Fruit fly (Drosophila melanogaster) whole organism, embryonic: ENCODE results near the gene SK.

Source experiments
- Antp ChIP-seq: fragments of 200-800 bp; sonication (Bioruptor generic); optimal IDR thresholded peaks from 3 replicates; lab custom pipeline; 2016; ENCODE audit warnings: missing biosample characterization, missing genetic modification characterization
- CG10959 ChIP-seq: fragments of 200-800 bp; sonication (Bioruptor generic); IDR thresholded peaks from 2 replicates; pipeline ENCODE4 v1.3.6; 2022; ENCODE audit warnings: missing biosample characterization, missing genetic modification characterization
- CG11695 ChIP-seq: fragments of 200-800 bp; sonication (Bioruptor generic); IDR thresholded peaks from 3 replicates; pipeline ENCODE4 v1.3.6; 2022; ENCODE audit warnings: missing biosample characterization, missing genetic modification characterization
- CG11696 ChIP-seq: fragments of 200-800 bp; sonication (Bioruptor generic); IDR thresholded peaks from 2 replicates; pipeline ENCODE4 v1.3.6; 2022; ENCODE audit warnings: missing biosample characterization, missing genetic modification characterization
- CG13775 ChIP-seq: fragments of 200-800 bp; sonication (Bioruptor generic); optimal IDR thresholded peaks from 3 replicates; lab custom pipeline; 2017; ENCODE audit warnings: missing biosample characterization, mild to moderate bottlenecking, missing genetic modification characterization
- CG13894 ChIP-seq: fragments of 200-800 bp; sonication (Bioruptor generic); optimal IDR thresholded peaks from 3 replicates; lab custom pipeline; 2018; ENCODE audit warnings: missing biosample characterization, mild to moderate bottlenecking, missing genetic modification characterization, moderate library complexity
- CG1529 ChIP-seq: fragments of 200-800 bp; sonication (Bioruptor generic); optimal IDR thresholded peaks from 3 replicates; lab custom pipeline; 2018; ENCODE audit warnings: missing biosample characterization, missing genetic modification characterization
- CG15479 ChIP-seq: fragments of 200-800 bp; sonication (Bioruptor generic); optimal IDR thresholded peaks from 3 replicates; lab custom pipeline; 2019; ENCODE audit warnings: missing biosample characterization, mild to moderate bottlenecking, missing genetic modification characterization, moderate library complexity
- CG1602 ChIP-seq: fragments of 200-800 bp; sonication (Bioruptor generic); optimal IDR thresholded peaks from 3 replicates; lab custom pipeline; 2016; ENCODE audit warnings: missing biosample characterization, missing genetic modification characterization
- CG16813 ChIP-seq: fragments of 200-800 bp; sonication (Bioruptor generic); IDR thresholded peaks from 3 replicates; pipeline ENCODE4 v1.3.6; 2022; ENCODE audit warnings: missing biosample characterization, missing genetic modification characterization; ENCODE audit not compliant: partially characterized antibody
- CG16815 ChIP-seq: fragments of 200-800 bp; sonication (Bioruptor generic); optimal IDR thresholded peaks from 3 replicates; lab custom pipeline; 2017; ENCODE audit warnings: missing biosample characterization, mild to moderate bottlenecking, missing genetic modification characterization
- CG17829 ChIP-seq: fragments of 200-800 bp; optimal IDR thresholded peaks from 2 replicates; lab custom pipeline; 2019; ENCODE audit warnings: missing biosample characterization, mild to moderate bottlenecking, missing genetic modification characterization, moderate library complexity
- CG18599 ChIP-seq: fragments of 200-800 bp; sonication (Bioruptor generic); optimal IDR thresholded peaks from 3 replicates; lab custom pipeline; 2017; ENCODE audit warnings: missing biosample characterization, missing genetic modification characterization, mild to moderate bottlenecking, moderate library complexity, missing genetic modification reagents
- CG2116 ChIP-seq: fragments of 200-800 bp; sonication (Bioruptor generic); optimal IDR thresholded peaks from 3 replicates; lab custom pipeline; 2018; ENCODE audit warnings: missing biosample characterization, mild to moderate bottlenecking, missing genetic modification characterization
- CG2129 ChIP-seq: fragments of 200-800 bp; sonication (Bioruptor generic); IDR thresholded peaks from 2 replicates; pipeline ENCODE4 v1.3.6; 2022; ENCODE audit warnings: missing biosample characterization, missing genetic modification characterization; ENCODE audit not compliant: partially characterized antibody
- CG3065 ChIP-seq: fragments of 200-800 bp; sonication (Bioruptor generic); optimal IDR thresholded peaks from 2 replicates; lab custom pipeline; 2016; ENCODE audit warnings: missing biosample characterization, missing genetic modification characterization
- CG32772 ChIP-seq: fragments of 200-800 bp; sonication (Bioruptor generic); IDR thresholded peaks from 2 replicates; pipeline ENCODE4 v1.3.6; 2022; ENCODE audit warnings: missing biosample characterization, missing genetic modification characterization
- CG4424 ChIP-seq: fragments of 200-800 bp; sonication (Bioruptor generic); optimal IDR thresholded peaks from 3 replicates; lab custom pipeline; 2016; ENCODE audit warnings: missing biosample characterization, missing genetic modification characterization
- CG4617 ChIP-seq: fragments of 200-800 bp; sonication (Bioruptor generic); optimal IDR thresholded peaks from 3 replicates; lab custom pipeline; 2016; ENCODE audit warnings: missing biosample characterization, missing genetic modification characterization, borderline replicate concordance
- CG4730 ChIP-seq: fragments of 200-800 bp; sonication (Bioruptor generic); IDR thresholded peaks from 2 replicates; pipeline ENCODE4 v1.3.6; 2022; ENCODE audit warnings: missing biosample characterization, missing genetic modification characterization
- CG8478 ChIP-seq: fragments of >200 bp; optimal IDR thresholded peaks from 2 replicates; lab custom pipeline; 2018
- CG8944 ChIP-seq: fragments of 200-800 bp; sonication (Bioruptor generic); optimal IDR thresholded peaks from 3 replicates; lab custom pipeline; 2016; ENCODE audit warnings: missing biosample characterization, missing genetic modification characterization
- D ChIP-seq, 2 experiments: fragments of 200-800 bp in 1 of 2; fragments of >200 bp in 1 of 2; sonication (Bioruptor generic) in 1 of 2; optimal IDR thresholded peaks; 2 replicates in 1 of 2; 3 replicates in 1 of 2; lab custom pipeline; 2017; ENCODE audit warnings: mild to moderate bottlenecking in 1 of 2, missing biosample characterization in 1 of 2, missing genetic modification characterization in 1 of 2, missing genetic modification reagents in 1 of 2
- Elba2 ChIP-seq: fragments of 200-800 bp; sonication (Bioruptor generic); optimal IDR thresholded peaks from 3 replicates; lab custom pipeline; 2016; ENCODE audit warnings: missing biosample characterization, missing genetic modification characterization
- Fer2 ChIP-seq: fragments of 200-800 bp; sonication (Bioruptor generic); optimal IDR thresholded peaks from 2 replicates; lab custom pipeline; 2018; ENCODE audit warnings: missing biosample characterization, mild to moderate bottlenecking, missing genetic modification characterization, moderate library complexity
- HLH3B ChIP-seq: fragments of 200-800 bp; sonication (Bioruptor generic); IDR thresholded peaks from 2 replicates; pipeline ENCODE4 v1.3.6; 2022; ENCODE audit warnings: missing biosample characterization, missing genetic modification characterization
- Hmr ChIP-seq: fragments of 200-800 bp; sonication (Bioruptor generic); optimal IDR thresholded peaks from 3 replicates; lab custom pipeline; 2017; ENCODE audit warnings: mild to moderate bottlenecking, missing biosample characterization, missing genetic modification reagents, missing genetic modification characterization
- Lpt ChIP-seq: fragments of >200 bp; optimal IDR thresholded peaks from 2 replicates; lab custom pipeline; 2018; ENCODE audit warnings: missing biosample characterization, missing genetic modification characterization
- Mad ChIP-seq: fragments of 200-800 bp; sonication (Bioruptor generic); optimal IDR thresholded peaks from 2 replicates; lab custom pipeline; 2016; ENCODE audit warnings: missing biosample characterization, missing genetic modification characterization
- Myb ChIP-seq: fragments of 200-800 bp; sonication (Bioruptor generic); optimal IDR thresholded peaks from 2 replicates; lab custom pipeline; 2016; ENCODE audit warnings: missing biosample characterization, missing genetic modification characterization
- NC2β ChIP-seq: fragments of 200-800 bp; sonication (Bioruptor generic); optimal IDR thresholded peaks from 2 replicates; lab custom pipeline; 2016; ENCODE audit warnings: missing biosample characterization, missing genetic modification characterization
- PHDP ChIP-seq: fragments of 200-800 bp; sonication (Bioruptor generic); optimal IDR thresholded peaks from 3 replicates; lab custom pipeline; 2018; ENCODE audit warnings: missing biosample characterization, mild to moderate bottlenecking, missing genetic modification characterization, moderate library complexity
- Ssrp ChIP-seq: fragments of 200-800 bp; sonication (Bioruptor generic); optimal IDR thresholded peaks from 2 replicates; lab custom pipeline; 2018; ENCODE audit warnings: missing biosample characterization, mild to moderate bottlenecking, missing genetic modification characterization, moderate library complexity
- ab ChIP-seq: fragments of 200-800 bp; sonication (Bioruptor generic); optimal IDR thresholded peaks from 2 replicates; lab custom pipeline; 2016; ENCODE audit warnings: missing biosample characterization, missing genetic modification characterization
- chif ChIP-seq, 2 experiments: fragments of 200-800 bp; sonication (Bioruptor generic); optimal IDR thresholded peaks; 3 replicates each; lab custom pipeline; 2016; ENCODE audit warnings: missing biosample characterization in 2 of 2, missing genetic modification characterization in 2 of 2
- ci ChIP-seq: fragments of 200-800 bp; sonication (Bioruptor generic); IDR thresholded peaks from 3 replicates; pipeline ENCODE4 v1.3.6; 2022; ENCODE audit warnings: missing biosample characterization, missing genetic modification characterization
- emc ChIP-seq: fragments of 200-800 bp; sonication (Bioruptor generic); optimal IDR thresholded peaks from 2 replicates; lab custom pipeline; 2016; ENCODE audit warnings: missing biosample characterization, missing genetic modification characterization
- gsb ChIP-seq: fragments of 200-800 bp; sonication (Bioruptor generic); IDR thresholded peaks from 2 replicates; pipeline ENCODE4 v1.3.6; 2022; ENCODE audit warnings: missing biosample characterization, missing genetic modification characterization
- her ChIP-seq: fragments of 200-800 bp; sonication (Bioruptor generic); optimal IDR thresholded peaks from 2 replicates; lab custom pipeline; 2016; ENCODE audit warnings: missing biosample characterization, missing genetic modification characterization
- insv ChIP-seq, 2 experiments: fragments of 200-800 bp; sonication (Bioruptor generic); optimal IDR thresholded peaks; 3 replicates each; lab custom pipeline; 2016 to 2018; ENCODE audit warnings: missing biosample characterization in 2 of 2, missing genetic modification characterization in 2 of 2
- lab ChIP-seq: fragments of 200-800 bp; sonication (Bioruptor generic); optimal IDR thresholded peaks from 3 replicates; lab custom pipeline; 2017; ENCODE audit warnings: missing biosample characterization, missing genetic modification characterization, mild to moderate bottlenecking, moderate library complexity, missing genetic modification reagents
- odd ChIP-seq: fragments of 200-800 bp; sonication (Bioruptor generic); optimal IDR thresholded peaks from 2 replicates; lab custom pipeline; 2017; ENCODE audit warnings: missing biosample characterization, mild to moderate bottlenecking, missing genetic modification characterization
- peb ChIP-seq: fragments of 200-800 bp; sonication (Bioruptor generic); IDR thresholded peaks from 2 replicates; pipeline ENCODE4 v1.3.6; 2022; ENCODE audit warnings: missing biosample characterization, missing genetic modification characterization
- pzg ChIP-seq: fragments of 200-800 bp; sonication (Bioruptor generic); optimal IDR thresholded peaks from 3 replicates; lab custom pipeline; 2018; ENCODE audit warnings: missing biosample characterization, mild to moderate bottlenecking, missing genetic modification characterization, moderate library complexity
- ro ChIP-seq: fragments of 200-800 bp; sonication (Bioruptor generic); IDR thresholded peaks from 2 replicates; pipeline ENCODE4 v1.3.6; 2022; ENCODE audit warnings: missing biosample characterization, missing genetic modification characterization
- schlank ChIP-seq: fragments of 200-800 bp; sonication (Bioruptor generic); optimal IDR thresholded peaks from 2 replicates; lab custom pipeline; 2018; ENCODE audit warnings: missing biosample characterization, mild to moderate bottlenecking, missing genetic modification characterization
- sim ChIP-seq: fragments of 200-800 bp; sonication (Bioruptor generic); IDR thresholded peaks from 2 replicates; pipeline ENCODE4 v1.3.6; 2022; ENCODE audit warnings: missing biosample characterization, missing genetic modification characterization
- toy ChIP-seq: fragments of 200-800 bp; sonication (Bioruptor generic); IDR thresholded peaks from 2 replicates; pipeline ENCODE4 v1.3.6; 2022; ENCODE audit warnings: missing biosample characterization, missing genetic modification characterization
- zfh1 ChIP-seq: fragments of 200-800 bp; sonication (Bioruptor generic); IDR thresholded peaks from 3 replicates; pipeline ENCODE4 v1.3.6; 2022; ENCODE audit warnings: missing biosample characterization, missing genetic modification characterization

SK gene

DNA sequence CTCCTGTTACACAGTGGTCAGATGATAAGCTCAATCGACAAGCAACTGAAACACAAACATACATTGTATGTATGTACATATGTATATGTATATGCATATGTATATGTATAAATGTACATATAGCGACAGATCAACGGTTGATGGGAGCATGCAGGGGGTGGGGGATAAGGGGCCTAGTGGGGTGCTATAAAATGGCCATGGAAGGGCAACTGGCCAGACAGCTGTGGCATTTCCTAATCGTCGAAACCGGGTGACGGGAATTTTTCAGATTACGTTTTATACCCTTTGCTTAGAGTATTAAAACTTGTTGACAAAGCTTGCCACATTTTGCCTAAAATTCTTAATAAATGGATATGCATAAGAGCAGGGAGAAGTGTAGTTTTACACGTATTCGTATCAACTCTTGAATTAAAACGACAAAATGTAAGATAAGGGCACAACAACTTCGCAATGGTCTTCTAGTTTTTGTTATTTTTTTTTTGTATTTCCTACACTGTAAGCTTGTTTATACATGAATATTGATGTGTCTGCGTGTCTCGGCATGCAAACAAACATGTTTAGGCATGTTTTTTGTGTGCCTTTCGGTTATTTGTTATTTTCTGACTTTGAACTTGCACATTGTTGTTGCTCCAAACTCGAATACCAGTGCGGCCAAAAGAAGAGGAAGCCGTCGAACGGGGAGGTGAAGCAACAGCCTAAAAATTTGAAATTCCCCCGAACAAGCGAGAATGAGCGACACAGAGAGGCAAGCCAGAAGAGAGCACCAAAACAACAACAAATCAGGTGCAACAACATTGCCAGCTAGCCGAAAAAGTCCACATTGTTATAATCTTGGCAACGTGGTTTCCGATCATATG, 79.2 kb downstream of the SK start (continued):
- TF ChIP-seq CG18599 (GFP tag; lab: Kevin White, UChicago) (peak; percentile 80), odd (GFP tag; lab: Kevin White, UChicago) (peak; percentile 66), Hmr (GFP tag; lab: Kevin White, UChicago) (peak; percentile 80), ci (GFP tag; lab: Robert Waterston, UW) (peak; percentile 86), CG1602 (peak; percentile 61), chif (GFP tag; optimal IDR thresholded peaks at IDR 0.05; lab: Kevin White, UChicago) (peak; percentile 44 to 67), CG16813 (no peak), Elba2 (GFP tag; lab: Kevin White, UChicago) (no peak), CG10959 (GFP tag; lab: Robert Waterston, UW) (peak; percentile 26; the same call in 1 of the 2 replicates), CG11695 (GFP tag; lab: Robert Waterston, UW) (peak; percentile 82), insv (GFP tag; optimal IDR thresholded peaks at IDR 0.05; lab: Kevin White, UChicago) (no peak), CG13775 (GFP tag; lab: Kevin White, UChicago) (peak; percentile 26), peb (GFP tag; lab: Robert Waterston, UW) (peak; percentile 38; the same call in 1 of the 2 replicates), lab (peak; percentile 83), CG1529 (GFP tag; lab: Kevin White, UChicago) (peak; percentile 49), CG17829 (tag; lab: Kevin White, UChicago) (peak; percentile 30), CG8944 (peak; percentile 48), CG16815 (peak; percentile 3), CG4424 (peak; percentile 64), emc (GFP tag; lab: Kevin White, UChicago) (peak; percentile 53), NC2β (peak; percentile 51), zfh1 (peak; percentile 76), ro (GFP tag; lab: Robert Waterston, UW) (peak; percentile 68), CG13894 (tag; lab: Kevin White, UChicago) (peak; percentile 52), CG8478 (lab: Kevin White, UChicago) (no peak), PHDP (tag; lab: Kevin White, UChicago) (peak; percentile 78), Myb (GFP tag; lab: Kevin White, UChicago) (peak; percentile 53), HLH3B (peak; percentile 73; the same call in 1 of the 2 replicates), CG32772 (GFP tag; lab: Robert Waterston, UW) (peak; percentile 74), CG4617 (GFP tag; lab: Kevin White, UChicago) (no peak), CG2116 (GFP tag; lab: Kevin White, UChicago) (no peak), Ssrp (tag; lab: Kevin White, UChicago) (peak; percentile 81), CG11696 (GFP tag; lab: Robert Waterston, UW) (peak; percentile 74), CG4730 (GFP tag; lab: Robert Waterston, UW) (peak; percentile 75), CG15479 (GFP tag; lab: Kevin White, UChicago) (no peak), ab (GFP tag; lab: Kevin White, UChicago) (peak; percentile 13), pzg (GFP tag; lab: Kevin White, UChicago) (no peak), schlank (tag; lab: Kevin White, UChicago) (peak; percentile 22), Fer2 (tag; lab: Kevin White, UChicago) (peak; percentile 51), Mad (GFP tag; lab: Kevin White, UChicago) (peak; percentile 25), sim (GFP tag; lab: Robert Waterston, UW) (0 out of 2 replicates have a peak, but pooled peaks have one; percentile 39), CG3065 (GFP tag; lab: Kevin White, UChicago) (no peak), toy (GFP tag; lab: Robert Waterston, UW) (no peak), Antp (GFP tag; lab: Kevin White, UChicago) (peak; percentile 71), gsb (GFP tag; lab: Robert Waterston, UW) (peak; percentile 55), her (GFP tag; lab: Kevin White, UChicago) (no peak), Lpt (GFP tag; lab: Kevin White, UChicago) (no peak), CG2129 (no peak), D (optimal IDR thresholded peaks at IDR 0.05; lab: Kevin White, UChicago) (no peak), D (GFP tag; optimal IDR thresholded peaks at IDR 0.05; lab: Kevin White, UChicago) (peak; percentile 68)
